Worm (Caenorhabditis elegans): ENCODE measurements around the gene stg-2.

DNA sequence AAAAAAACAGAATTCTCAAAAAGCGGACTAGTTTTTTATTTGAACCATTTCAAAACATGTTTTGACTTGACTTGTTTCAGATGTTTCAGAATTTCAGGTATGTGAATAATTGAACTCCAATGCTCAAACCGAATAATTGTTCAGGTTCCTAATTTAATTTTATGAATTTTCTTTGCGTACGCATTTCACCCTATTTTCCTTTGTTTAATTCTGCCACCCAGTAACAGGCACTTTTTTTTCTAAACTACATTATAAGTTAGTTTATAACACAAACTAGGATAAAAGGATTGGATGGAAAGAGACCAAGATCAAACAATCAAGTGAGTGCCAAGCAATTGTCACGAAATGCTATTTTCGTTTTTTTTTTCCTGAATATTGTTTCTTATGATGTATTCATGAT is 45.2 kb downstream of the stg-2 start:
- TF ChIP-seq ztf-29 (GFP tag; IDR thresholded peaks at IDR 0.05) (no peak), flt-1 (GFP tag; IDR thresholded peaks at IDR 0.05) (no peak), klf-2 (GFP tag; conservative IDR thresholded peaks at IDR 0.05) (no peak), med-1 (GFP tag; optimal IDR thresholded peaks at IDR 0.05; ENCODE audit: insufficient read depth) (no peak), tab-1 (GFP tag; IDR thresholded peaks at IDR 0.05) (no peak), ztf-23 (GFP tag; IDR thresholded peaks at IDR 0.05) (no peak)

Data from whole organism, midembryonic.